Worm (Caenorhabditis elegans) whole organism, L4/young adult: ENCODE results near the gene W07G4.7.

ENCODE experiments used
- W03F9.2 ChIP-seq: fragments of 150-350 bp; optimal IDR thresholded peaks from 2 replicates; lab custom pipeline; 2014; ENCODE audit warnings: missing biosample characterization, missing genetic modification characterization
- dao-5 ChIP-seq: sonication (generic microtip); optimal IDR thresholded peaks from 2 replicates; lab custom pipeline; 2016; ENCODE audit warnings: missing genotype, missing genetic modification characterization, moderate library complexity, missing compliant biosample characterization
- him-1 ChIP-seq: sonication (generic microtip); optimal IDR thresholded peaks from 2 replicates; lab custom pipeline; 2016; ENCODE audit warnings: missing genotype, missing genetic modification reagents, missing genetic modification characterization, missing compliant biosample characterization

Gene W07G4.7

ce11 chrV:13000068-13000467, 34.4 kb downstream of the W07G4.7 start:
- TF ChIP-seq W03F9.2 (tag; lab: Kevin White, UChicago) (no peak), dao-5 (tag; lab: Kevin White, UChicago) (no peak), him-1 (tag; lab: Kevin White, UChicago) (no peak)

ce11 chrV:12999559-12999958, 34.9 kb downstream of the W07G4.7 start, which contains the start of gene far-4:
Gene far-4, minus strand, starts transcription at chrV:12999659.
- no peak for TF ChIP-seq dao-5 (tag; lab: Kevin White, UChicago)
- no peak for TF ChIP-seq W03F9.2 (tag; lab: Kevin White, UChicago)
- no peak for TF ChIP-seq him-1 (tag; lab: Kevin White, UChicago)

- no peak for TF ChIP-seq him-1 (tag; lab: Kevin White, UChicago)
Observed at ce11 chrV:12997422-12997821, 37.1 kb downstream of the W07G4.7 start, which contains the start of gene far-3. Gene far-3, minus strand, starts transcription at chrV:12997522.

- TF ChIP-seq dao-5 (tag; lab: Kevin White, UChicago) (no peak), him-1 (tag; lab: Kevin White, UChicago) (no peak), W03F9.2 (tag; lab: Kevin White, UChicago) (no peak)
Observed at ce11 chrV:12995269-12995668, 39.2 kb downstream of the W07G4.7 start, which contains the start of gene far-5. Gene far-5, plus strand, starts transcription at chrV:12995569.

ce11 chrV:12992891-12993290, 41.6 kb downstream of the W07G4.7 start, which contains the start of the genes F15B9.11 and dsl-7:
Gene F15B9.11, minus strand, starts transcription at chrV:12992895.
Gene dsl-7, plus strand, starts transcription at chrV:12993150.
- no peak for TF ChIP-seq W03F9.2 (tag; lab: Kevin White, UChicago)
- no peak for TF ChIP-seq him-1 (tag; lab: Kevin White, UChicago)
- TF ChIP-seq dao-5 (tag; lab: Kevin White, UChicago) = no peak

- TF ChIP-seq dao-5 (tag; lab: Kevin White, UChicago) (no peak), W03F9.2 (tag; lab: Kevin White, UChicago) (no peak), him-1 (tag; lab: Kevin White, UChicago) (no peak)
Observed at ce11 chrV:12988256-12988655, 46.2 kb downstream of the W07G4.7 start, which contains the start of gene F15B9.8. Gene F15B9.8, plus strand, starts transcription at chrV:12988556.

- TF ChIP-seq him-1 (tag; lab: Kevin White, UChicago) (no peak), dao-5 (tag; lab: Kevin White, UChicago) (no peak), W03F9.2 (tag; lab: Kevin White, UChicago) (no peak)
Observed at ce11 chrV:12987061-12987460, 47.4 kb downstream of the W07G4.7 start, which contains the start of gene shw-3. Gene shw-3, minus strand, starts transcription at chrV:12987161.
